7 worm cellular contexts compared by ENCODE assay signal in the genomic region with DNA sequence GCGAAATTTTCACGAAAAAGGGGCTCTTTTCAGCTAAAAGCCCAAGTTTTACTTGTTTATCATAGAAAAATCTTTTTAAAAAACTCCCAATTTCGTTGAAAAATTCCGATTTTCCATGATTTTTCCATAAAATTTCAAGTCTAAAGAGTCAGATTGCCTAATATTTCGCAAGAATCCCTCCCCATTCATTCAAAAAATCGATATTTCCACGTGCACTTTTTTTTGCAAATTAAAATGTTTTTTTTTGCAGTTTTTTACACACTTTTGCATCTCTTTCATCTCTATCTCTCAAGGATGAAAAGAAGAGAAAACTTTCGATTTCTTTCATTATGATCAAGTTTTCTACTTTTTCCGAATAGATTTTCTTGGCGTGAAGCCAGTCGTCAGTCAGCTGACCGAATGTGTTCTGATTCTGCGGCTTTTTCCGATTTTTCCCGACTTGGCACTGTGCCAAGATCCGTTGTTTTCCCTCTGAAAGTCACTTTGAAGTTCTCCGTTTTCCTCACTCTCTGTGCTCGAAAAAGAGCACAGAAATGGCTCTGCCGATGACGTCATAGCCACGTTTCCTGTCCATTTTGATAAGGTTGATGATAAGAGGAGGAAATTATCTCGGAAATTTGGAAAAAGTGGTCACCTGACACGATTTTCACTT.
TF ChIP-seq lines count a peak whose summit lies in the region.

No protein-coding gene starts in this region.

TF ChIP-seq in whole organism, L1 larva, 84 proteins besides CTCF, POLR2A, EP300 and RAD21 (continues in another document):
- TF ChIP-seq ceh-63 (GFP tag; optimal IDR thresholded peaks at IDR 0.05; lab: Kevin White, UChicago) (no peak), blmp-1 (tag; optimal IDR thresholded peaks at IDR 0.05; lab: Kevin White, UChicago) (peak; percentile 99), lir-3 (tag; optimal IDR thresholded peaks at IDR 0.05; lab: Kevin White, UChicago; ENCODE audit: poor library complexity) (no peak), fkh-10 (GFP tag; optimal IDR thresholded peaks at IDR 0.05; lab: Kevin White, UChicago) (no peak), C04F5.9 (tag; optimal IDR thresholded peaks at IDR 0.05; lab: Kevin White, UChicago) (no peak), fkh-8 (tag; optimal IDR thresholded peaks at IDR 0.05; lab: Kevin White, UChicago) (no peak), elt-2 (tag; optimal IDR thresholded peaks at IDR 0.05; lab: Kevin White, UChicago) (peak; percentile 93), skn-1 (tag; optimal IDR thresholded peaks at IDR 0.05; lab: Kevin White, UChicago) (peak; percentile 54), hpl-2 (GFP tag; optimal IDR thresholded peaks at IDR 0.05; lab: Kevin White, UChicago) (no peak), rnt-1 (tag; optimal IDR thresholded peaks at IDR 0.05; lab: Kevin White, UChicago) (no peak), unc-62 (GFP tag; optimal IDR thresholded peaks at IDR 0.05; lab: Kevin White, UChicago) (no peak), pag-3 (tag; optimal IDR thresholded peaks at IDR 0.05; lab: Kevin White, UChicago; ENCODE audit: borderline replicate concordance, insufficient read depth) (no peak)

TF ChIP-seq in whole organism, L2 larva, 48 proteins besides CTCF, POLR2A, EP300 and RAD21 (continues in another document):
- TF ChIP-seq gmeb-1 (tag; optimal IDR thresholded peaks at IDR 0.05; lab: Kevin White, UChicago) = no peak
- TF ChIP-seq unc-55 (GFP tag; optimal IDR thresholded peaks at IDR 0.05; lab: Kevin White, UChicago) = peak; percentile 44
- peak; percentile 86 for TF ChIP-seq crh-2 (tag; optimal IDR thresholded peaks at IDR 0.05; lab: Kevin White, UChicago)
- TF ChIP-seq mbf-1 (tag; optimal IDR thresholded peaks at IDR 0.05; lab: Kevin White, UChicago) = no peak
- no peak for TF ChIP-seq egl-27 (tag; optimal IDR thresholded peaks at IDR 0.05; lab: Kevin White, UChicago)
- peak; percentile 76 for TF ChIP-seq nhr-129 (tag; optimal IDR thresholded peaks at IDR 0.05; lab: Kevin White, UChicago)
- peak; percentile 2 for TF ChIP-seq C34F6.9 (tag; optimal IDR thresholded peaks at IDR 0.05; lab: Kevin White, UChicago)
- peak; percentile 37 for TF ChIP-seq sma-9 (GFP tag; optimal IDR thresholded peaks at IDR 0.05; lab: Kevin White, UChicago)
- no peak for TF ChIP-seq sma-9 (tag; optimal IDR thresholded peaks at IDR 0.05; lab: Kevin White, UChicago)
- no peak for TF ChIP-seq ztf-4 (tag; optimal IDR thresholded peaks at IDR 0.05; lab: Kevin White, UChicago)
- TF ChIP-seq sem-4 (tag; optimal IDR thresholded peaks at IDR 0.05; lab: Kevin White, UChicago) = peak; percentile 6
- peak; percentile 35 for TF ChIP-seq F13H6.1 (tag; optimal IDR thresholded peaks at IDR 0.05; lab: Kevin White, UChicago)

TF ChIP-seq in whole organism, L3 larva, 47 proteins besides CTCF, POLR2A, EP300 and RAD21 (continues in another document):
- no peak for TF ChIP-seq elt-1 (tag; optimal IDR thresholded peaks at IDR 0.05; lab: Kevin White, UChicago)
- peak; percentile 10 for TF ChIP-seq nfya-1 (tag; optimal IDR thresholded peaks at IDR 0.05; lab: Kevin White, UChicago; ENCODE audit: insufficient read depth)
- no peak for TF ChIP-seq fkh-10 (GFP tag; optimal IDR thresholded peaks at IDR 0.05; lab: Kevin White, UChicago)
- TF ChIP-seq ztf-11 (tag; optimal IDR thresholded peaks at IDR 0.05; lab: Kevin White, UChicago) = no peak
- no peak for TF ChIP-seq hmg-11 (tag; optimal IDR thresholded peaks at IDR 0.05; lab: Kevin White, UChicago)
- no peak for TF ChIP-seq nhr-237 (tag; optimal IDR thresholded peaks at IDR 0.05; lab: Kevin White, UChicago)
- no peak for TF ChIP-seq snpc-4 (tag; optimal IDR thresholded peaks at IDR 0.05; lab: Kevin White, UChicago)
- TF ChIP-seq nhr-43 (tag; optimal IDR thresholded peaks at IDR 0.05; lab: Kevin White, UChicago; ENCODE audit: poor library complexity, severe bottlenecking) = no peak
- TF ChIP-seq lsy-12 (tag; optimal IDR thresholded peaks at IDR 0.05; lab: Kevin White, UChicago) = no peak
- TF ChIP-seq ceh-28 (tag; optimal IDR thresholded peaks at IDR 0.05; lab: Kevin White, UChicago) = peak; percentile 47
- TF ChIP-seq ZK546.5 (tag; optimal IDR thresholded peaks at IDR 0.05; lab: Kevin White, UChicago) = no peak
- no peak for TF ChIP-seq ceh-9 (tag; optimal IDR thresholded peaks at IDR 0.05; lab: Kevin White, UChicago)

TF ChIP-seq in whole organism, L4 larva, 104 proteins besides CTCF, POLR2A, EP300 and RAD21 (continues in another document):
- TF ChIP-seq lsy-2 (tag; optimal IDR thresholded peaks at IDR 0.05; lab: Kevin White, UChicago) (peak in 1 of 2 experiments; percentile 46), dpl-1 (GFP tag; optimal IDR thresholded peaks at IDR 0.05; lab: Kevin White, UChicago) (peak; percentile 24), hlh-11 (tag; optimal IDR thresholded peaks at IDR 0.05; lab: Kevin White, UChicago) (peak; percentile 83), ceh-32 (tag; optimal IDR thresholded peaks at IDR 0.05; lab: Kevin White, UChicago; ENCODE audit: poor library complexity) (no peak), tra-1 (GFP tag; IDR thresholded peaks at IDR 0.05; lab: Robert Waterston, UW) (0 out of 2 replicates have a peak, but pooled peaks have one; percentile 34), aha-1 (tag; lab: Kevin White, UChicago) (no peak), cey-2 (tag; optimal IDR thresholded peaks at IDR 0.05; lab: Kevin White, UChicago; ENCODE audit: borderline replicate concordance, insufficient read depth) (no peak), nhr-48 (tag; optimal IDR thresholded peaks at IDR 0.05; lab: Kevin White, UChicago) (peak; percentile 82), hlh-30 (tag; optimal IDR thresholded peaks at IDR 0.05; lab: Kevin White, UChicago; ENCODE audit: insufficient read depth) (peak; percentile 74), spr-3 (GFP tag; optimal IDR thresholded peaks at IDR 0.05; lab: Kevin White, UChicago) (no peak), unc-130 (GFP tag; optimal IDR thresholded peaks at IDR 0.05; lab: Kevin White, UChicago) (no peak), F44E2.7 (GFP tag; IDR thresholded peaks at IDR 0.05; lab: Robert Waterston, UW) (no peak)

TF ChIP-seq in whole organism, late embryonic, 69 proteins besides CTCF, POLR2A, EP300 and RAD21:
- TF ChIP-seq elt-2 (tag; optimal IDR thresholded peaks at IDR 0.05; lab: Kevin White, UChicago) (peak; percentile 66), sox-4 (tag; optimal IDR thresholded peaks at IDR 0.05; lab: Kevin White, UChicago) (no peak), ceh-19 (GFP tag; optimal IDR thresholded peaks at IDR 0.05; lab: Kevin White, UChicago) (no peak), npax-4 (tag; optimal IDR thresholded peaks at IDR 0.05; lab: Kevin White, UChicago) (no peak)

TF ChIP-seq in whole organism, mixed stage, embryonic, 35 proteins besides CTCF, POLR2A, EP300 and RAD21:
- TF ChIP-seq zip-8 (tag; optimal IDR thresholded peaks at IDR 0.05; lab: Kevin White, UChicago) (peak; percentile 37), blmp-1 (tag; optimal IDR thresholded peaks at IDR 0.05; lab: Kevin White, UChicago) (peak; percentile 8), hlh-1 (tag; optimal IDR thresholded peaks at IDR 0.05; lab: Kevin White, UChicago) (no peak)

TF ChIP-seq in whole organism, young adult, 124 proteins besides CTCF, POLR2A, EP300 and RAD21 (continues in another document):
- peak; percentile 3 for TF ChIP-seq nhr-90 (tag; optimal IDR thresholded peaks at IDR 0.05; lab: Kevin White, UChicago)
- no peak for TF ChIP-seq B0019.2 (GFP tag; conservative IDR thresholded peaks at IDR 0.05; lab: Robert Waterston, UW)
- no peak for TF ChIP-seq lin-35 (GFP tag; optimal IDR thresholded peaks at IDR 0.05; lab: Kevin White, UChicago)
- TF ChIP-seq B0035.1 (tag; optimal IDR thresholded peaks at IDR 0.05; lab: Kevin White, UChicago) = no peak
- TF ChIP-seq atf-7 (tag; optimal IDR thresholded peaks at IDR 0.05; lab: Kevin White, UChicago) = peak; percentile 95
- no peak for TF ChIP-seq attf-3 (GFP tag; conservative IDR thresholded peaks at IDR 0.05; lab: Robert Waterston, UW)
- TF ChIP-seq let-526 (GFP tag; IDR thresholded peaks at IDR 0.05; lab: Robert Waterston, UW) = no peak
- TF ChIP-seq ztf-6 (GFP tag; IDR thresholded peaks at IDR 0.05; lab: Robert Waterston, UW) = no peak
- TF ChIP-seq cebp-1 (GFP tag; IDR thresholded peaks at IDR 0.05; lab: Robert Waterston, UW) = no peak
- TF ChIP-seq cebp-1 (tag; optimal IDR thresholded peaks at IDR 0.05; lab: Kevin White, UChicago) = peak; percentile 84
- peak; percentile 30 for TF ChIP-seq lin-40 (tag; optimal IDR thresholded peaks at IDR 0.05; lab: Kevin White, UChicago)
- TF ChIP-seq snpc-3.4 (tag; optimal IDR thresholded peaks at IDR 0.05; lab: Kevin White, UChicago) = no peak
- TF ChIP-seq mcd-1 (GFP tag; IDR thresholded peaks at IDR 0.05; lab: Robert Waterston, UW) = 0 out of 2 replicates have a peak, but pooled peaks have one; percentile 25
- TF ChIP-seq ama-1 (optimal IDR thresholded peaks at IDR 0.05; lab: Kevin White, UChicago) = no peak
- TF ChIP-seq ama-1 (GFP tag; optimal IDR thresholded peaks at IDR 0.05; lab: Kevin White, UChicago) = no peak
- no peak for TF ChIP-seq K11D2.4 (GFP tag; IDR thresholded peaks at IDR 0.05; lab: Robert Waterston, UW)
- TF ChIP-seq nhr-80 (tag; optimal IDR thresholded peaks at IDR 0.05; lab: Kevin White, UChicago) = peak; percentile 82
- no peak for TF ChIP-seq gei-17 (GFP tag; optimal IDR thresholded peaks at IDR 0.05; lab: Kevin White, UChicago)
- TF ChIP-seq rpc-1 (optimal IDR thresholded peaks at IDR 0.05; lab: Kevin White, UChicago) = no peak
- no peak for TF ChIP-seq rpc-1 (tag; optimal IDR thresholded peaks at IDR 0.05; lab: Kevin White, UChicago)
- TF ChIP-seq nfyb-1 (GFP tag; IDR thresholded peaks at IDR 0.05; lab: Robert Waterston, UW) = no peak
- no peak for TF ChIP-seq ceh-100 (GFP tag; IDR thresholded peaks at IDR 0.05; lab: Robert Waterston, UW)
- TF ChIP-seq him-1 (tag; optimal IDR thresholded peaks at IDR 0.05; lab: Kevin White, UChicago) = no peak
- TF ChIP-seq chd-7 (tag; optimal IDR thresholded peaks at IDR 0.05; lab: Kevin White, UChicago) = no peak
- TF ChIP-seq hrde-1 (tag; optimal IDR thresholded peaks at IDR 0.05; lab: Kevin White, UChicago; ENCODE audit: borderline replicate concordance) = no peak
- no peak for TF ChIP-seq snpc-1.1 (tag; optimal IDR thresholded peaks at IDR 0.05; lab: Kevin White, UChicago; ENCODE audit: insufficient read depth)
- TF ChIP-seq C17E4.6 (GFP tag; IDR thresholded peaks at IDR 0.05; lab: Robert Waterston, UW) = no peak
- peak; percentile 25 for TF ChIP-seq attf-5 (GFP tag; optimal IDR thresholded peaks at IDR 0.05; lab: Kevin White, UChicago)
- TF ChIP-seq F39B2.1 (GFP tag; IDR thresholded peaks at IDR 0.05; lab: Robert Waterston, UW) = no peak
- no peak for TF ChIP-seq dpff-1 (tag; optimal IDR thresholded peaks at IDR 0.05; lab: Kevin White, UChicago)
- TF ChIP-seq mel-28 (tag; optimal IDR thresholded peaks at IDR 0.05; lab: Kevin White, UChicago; ENCODE audit: borderline replicate concordance) = no peak
- no peak for TF ChIP-seq aptf-3 (GFP tag; IDR thresholded peaks at IDR 0.05; lab: Robert Waterston, UW)
- TF ChIP-seq nfya-2 (GFP tag; IDR thresholded peaks at IDR 0.05; lab: Robert Waterston, UW) = no peak
- no peak for TF ChIP-seq D2030.7 (GFP tag; IDR thresholded peaks at IDR 0.05; lab: Robert Waterston, UW)
